Worm (Caenorhabditis elegans): ENCODE data around the gene T16G1.6.

The T16G1.6 gene

ce11 chrV:12905074-12905473 is 31.9 kb downstream of the T16G1.6 start, which contains the start of gene ttr-28:
Gene ttr-28, minus strand, starts transcription at chrV:12905174.
- TF ChIP-seq ZK337.2 (GFP tag; IDR thresholded peaks at IDR 0.05) (no peak), ztf-11 (tag; optimal IDR thresholded peaks at IDR 0.05) (no peak), ztf-7 (tag; optimal IDR thresholded peaks at IDR 0.05) (no peak), unc-62 (GFP tag; optimal IDR thresholded peaks at IDR 0.05 in 1 of 2) (peak in 1 of 2 experiments; percentile 79), unc-62 (tag; optimal IDR thresholded peaks at IDR 0.05) (no peak), nhr-25 (tag; optimal IDR thresholded peaks at IDR 0.05; ENCODE audit: borderline replicate concordance, insufficient read depth) (no peak)

ce11 chrV:12904054-12904453 is 32.9 kb downstream of the T16G1.6 start, which contains the start of gene ttr-27:
Gene ttr-27, minus strand, starts transcription at chrV:12904098.
- TF ChIP-seq zfp-3 (GFP tag; conservative IDR thresholded peaks at IDR 0.05) (no peak), nhr-25 (tag; optimal IDR thresholded peaks at IDR 0.05; ENCODE audit: borderline replicate concordance, insufficient read depth) (no peak), lin-29 (GFP tag; IDR thresholded peaks at IDR 0.05) (no peak), arid-1 (GFP tag; conservative IDR thresholded peaks at IDR 0.05) (no peak), ZK337.2 (GFP tag; IDR thresholded peaks at IDR 0.05) (no peak), Y75B8A.6 (GFP tag; IDR thresholded peaks at IDR 0.05) (no peak), lim-7 (GFP tag; IDR thresholded peaks at IDR 0.05) (no peak), D1046.2 (GFP tag; IDR thresholded peaks at IDR 0.05) (no peak), ceh-62 (tag; optimal IDR thresholded peaks at IDR 0.05) (no peak), lin-13 (GFP tag; optimal IDR thresholded peaks at IDR 0.05) (no peak), lsy-2 (tag; optimal IDR thresholded peaks at IDR 0.05) (no peak), ceh-82 (tag; optimal IDR thresholded peaks at IDR 0.05) (no peak), tra-1 (GFP tag; IDR thresholded peaks at IDR 0.05) (no peak), dmd-8 (GFP tag; IDR thresholded peaks at IDR 0.05) (no peak), Y48G9A.11 (GFP tag; IDR thresholded peaks at IDR 0.05) (no peak), madf-9 (GFP tag; conservative IDR thresholded peaks at IDR 0.05) (no peak)

- TF ChIP-seq aha-1 (tag): peak; percentile 49
- TF ChIP-seq saeg-2 (GFP tag; IDR thresholded peaks at IDR 0.05): no peak
- no peak for TF ChIP-seq pqm-1 (tag; optimal IDR thresholded peaks at IDR 0.05)
- peak; percentile 46 for TF ChIP-seq ces-1 (GFP tag; optimal IDR thresholded peaks at IDR 0.05)
These were observed 35.7 kb downstream of the T16G1.6 start for ce11 chrV:12901301-12901700.

ce11 chrV:12898583-12899232 is 38.3 kb downstream of the T16G1.6 start:
- TF ChIP-seq unc-130 (GFP tag; optimal IDR thresholded peaks at IDR 0.05): no peak
- TF ChIP-seq lsy-2 (tag; optimal IDR thresholded peaks at IDR 0.05): peak in 1 of 2 experiments; percentile 17
- TF ChIP-seq dmd-6 (GFP tag; IDR thresholded peaks at IDR 0.05): no peak
- TF ChIP-seq mes-2 (tag; optimal IDR thresholded peaks at IDR 0.05; ENCODE audit: poor library complexity, severe bottlenecking): no peak
- TF ChIP-seq aha-1 (tag): peak; percentile 43
- TF ChIP-seq ceh-20 (GFP tag; IDR thresholded peaks at IDR 0.05): 0 out of 2 replicates have a peak, but pooled peaks have one; percentile 29
- TF ChIP-seq mep-1 (tag; optimal IDR thresholded peaks at IDR 0.05): no peak
- peak in 1 of 2 experiments; percentile 76 for TF ChIP-seq unc-62 (GFP tag; optimal IDR thresholded peaks at IDR 0.05 in 1 of 2)
- TF ChIP-seq unc-62 (tag; optimal IDR thresholded peaks at IDR 0.05): no peak

ce11 chrV:12897338-12897737 is 39.6 kb downstream of the T16G1.6 start:
- TF ChIP-seq gei-8 (GFP tag; optimal IDR thresholded peaks at IDR 0.05) (no peak), zip-2 (tag; optimal IDR thresholded peaks at IDR 0.05) (no peak), hlh-30 (tag; optimal IDR thresholded peaks at IDR 0.05; ENCODE audit: insufficient read depth) (no peak), egl-43 (GFP tag; IDR thresholded peaks at IDR 0.05) (no peak), daf-19 (GFP tag; conservative IDR thresholded peaks at IDR 0.05) (no peak), pqm-1 (tag; optimal IDR thresholded peaks at IDR 0.05) (no peak), daf-12 (tag; optimal IDR thresholded peaks at IDR 0.05) (no peak), Y105C5A.15 (GFP tag; IDR thresholded peaks at IDR 0.05) (no peak), mxl-3 (GFP tag; optimal IDR thresholded peaks at IDR 0.05) (no peak)

All from whole organism, L4 larva.